Fruit fly (Drosophila melanogaster) whole organism, prepupa: Measurements from ENCODE around the gene CG43219.
A peak's percentile ranks its signal among the peaks of the same experiment; 100 is the strongest.

Experiments
- Blimp-1 ChIP-seq: fragments of 200-800 bp; sonication (Bioruptor generic); optimal IDR thresholded peaks from 3 replicates; lab custom pipeline; 2017; ENCODE audit warnings: missing biosample characterization, missing genetic modification characterization, mild to moderate bottlenecking, moderate library complexity, missing genetic modification reagents
- CG10669 ChIP-seq: fragments of 200-800 bp; sonication (Bioruptor generic); optimal IDR thresholded peaks from 3 replicates; lab custom pipeline; 2018; ENCODE audit warnings: missing biosample characterization, mild to moderate bottlenecking, missing genetic modification characterization, moderate library complexity
- CG11294 ChIP-seq: fragments of 200-800 bp; sonication (Bioruptor generic); IDR thresholded peaks from 2 replicates; pipeline ENCODE4 v1.3.6; 2022; ENCODE audit warnings: missing biosample characterization, missing genetic modification characterization
- CG11762 ChIP-seq: fragments of 200-800 bp; sonication (Bioruptor generic); optimal IDR thresholded peaks from 3 replicates; lab custom pipeline; 2016; ENCODE audit warnings: missing biosample characterization, missing genetic modification characterization; ENCODE audit not compliant: insufficient read depth
- CG11902 ChIP-seq: fragments of 200-800 bp; sonication (Bioruptor generic); optimal IDR thresholded peaks from 3 replicates; lab custom pipeline; 2016; ENCODE audit warnings: missing biosample characterization, missing genetic modification characterization
- CG15336 ChIP-seq: fragments of 200-800 bp; sonication (Bioruptor generic); IDR thresholded peaks from 2 replicates; pipeline ENCODE4 v1.3.6; 2022; ENCODE audit warnings: missing biosample characterization, missing genetic modification characterization
- CG16779 ChIP-seq: fragments of 200-800 bp; sonication (Bioruptor generic); optimal IDR thresholded peaks from 3 replicates; lab custom pipeline; 2017; ENCODE audit warnings: missing biosample characterization, mild to moderate bottlenecking, missing genetic modification characterization
- CG3032 ChIP-seq: fragments of 200-800 bp; optimal IDR thresholded peaks from 2 replicates; lab custom pipeline; 2019; ENCODE audit warnings: missing biosample characterization, mild to moderate bottlenecking, missing genetic modification characterization, moderate library complexity
- CG31627 ChIP-seq: fragments of 200-800 bp; sonication (Bioruptor generic); optimal IDR thresholded peaks from 3 replicates; lab custom pipeline; 2016; ENCODE audit warnings: missing biosample characterization, missing genetic modification characterization
- CG32006 ChIP-seq: fragments of 200-800 bp; sonication (Bioruptor generic); optimal IDR thresholded peaks from 3 replicates; lab custom pipeline; 2017; ENCODE audit warnings: missing biosample characterization, mild to moderate bottlenecking, missing genetic modification characterization
- CG34406 ChIP-seq: fragments of 200-800 bp; sonication (Bioruptor generic); optimal IDR thresholded peaks from 3 replicates; lab custom pipeline; 2016; ENCODE audit warnings: missing biosample characterization, missing genetic modification characterization
- CG3919 ChIP-seq: fragments of 200-800 bp; sonication (Bioruptor generic); optimal IDR thresholded peaks from 3 replicates; lab custom pipeline; 2016; ENCODE audit warnings: missing biosample characterization, missing genetic modification characterization
- CG4318 ChIP-seq: fragments of 200-800 bp; sonication (Bioruptor generic); optimal IDR thresholded peaks from 3 replicates; lab custom pipeline; 2017; ENCODE audit warnings: missing biosample characterization, mild to moderate bottlenecking, missing genetic modification characterization
- CG6163 ChIP-seq: fragments of 200-800 bp; sonication (Bioruptor generic); IDR thresholded peaks from 3 replicates; pipeline ENCODE4 v1.3.6; 2022; ENCODE audit warnings: missing biosample characterization, missing genetic modification characterization
- CG6276 ChIP-seq: fragments of 200-800 bp; sonication (Bioruptor generic); optimal IDR thresholded peaks from 2 replicates; lab custom pipeline; 2017; ENCODE audit warnings: missing biosample characterization, mild to moderate bottlenecking, missing genetic modification characterization
- CG6792 ChIP-seq: fragments of 200-800 bp; sonication (Bioruptor generic); optimal IDR thresholded peaks from 3 replicates; lab custom pipeline; 2016; ENCODE audit warnings: missing biosample characterization, missing genetic modification characterization
- CG6808 ChIP-seq: fragments of 200-800 bp; sonication (Bioruptor generic); optimal IDR thresholded peaks from 3 replicates; lab custom pipeline; 2017; ENCODE audit warnings: missing biosample characterization, missing genetic modification characterization, mild to moderate bottlenecking, moderate library complexity, missing genetic modification reagents
- CG7368 ChIP-seq: fragments of 200-800 bp; sonication (Bioruptor generic); optimal IDR thresholded peaks from 3 replicates; lab custom pipeline; 2016; ENCODE audit warnings: missing biosample characterization, missing genetic modification characterization
- CG8319 ChIP-seq: fragments of 200-800 bp; sonication (Bioruptor generic); optimal IDR thresholded peaks from 3 replicates; lab custom pipeline; 2016; ENCODE audit warnings: missing biosample characterization, missing genetic modification characterization
- CG8632 ChIP-seq: fragments of 200-800 bp; sonication (Bioruptor generic); optimal IDR thresholded peaks from 3 replicates; lab custom pipeline; 2016; ENCODE audit warnings: missing biosample characterization, missing genetic modification characterization
- CG9139 ChIP-seq: fragments of 200-800 bp; sonication (Bioruptor generic); optimal IDR thresholded peaks from 3 replicates; lab custom pipeline; 2017; ENCODE audit warnings: missing biosample characterization, mild to moderate bottlenecking, missing genetic modification characterization
- Eip75B ChIP-seq: fragments of 200-800 bp; sonication (Bioruptor generic); optimal IDR thresholded peaks from 3 replicates; lab custom pipeline; 2016; ENCODE audit warnings: missing biosample characterization, missing genetic modification characterization
- Eip93F ChIP-seq: fragments of 200-800 bp; sonication (Bioruptor generic); optimal IDR thresholded peaks from 2 replicates; lab custom pipeline; 2016; ENCODE audit warnings: missing biosample characterization, mild to moderate bottlenecking, missing genetic modification characterization
- Ets21C ChIP-seq: fragments of 200-800 bp; sonication (Bioruptor generic); optimal IDR thresholded peaks from 3 replicates; lab custom pipeline; 2016; ENCODE audit warnings: missing biosample characterization, missing genetic modification characterization
- Ets96B ChIP-seq: fragments of 200-800 bp; optimal IDR thresholded peaks from 2 replicates; lab custom pipeline; 2019; ENCODE audit warnings: missing biosample characterization, mild to moderate bottlenecking, missing genetic modification characterization, moderate library complexity
- Gug ChIP-seq: fragments of 200-800 bp; sonication (Bioruptor generic); IDR thresholded peaks from 2 replicates; pipeline ENCODE4 v1.3.6; 2022; ENCODE audit warnings: missing biosample characterization, missing genetic modification characterization
- Hr4 ChIP-seq: fragments of 200-800 bp; sonication (Bioruptor generic); optimal IDR thresholded peaks from 3 replicates; lab custom pipeline; 2016; ENCODE audit warnings: missing biosample characterization, missing genetic modification characterization
- Lpt ChIP-seq: fragments of 200-800 bp; sonication (Bioruptor generic); optimal IDR thresholded peaks from 3 replicates; lab custom pipeline; 2016; ENCODE audit warnings: missing biosample characterization, missing genetic modification characterization
- Met ChIP-seq: fragments of 200-800 bp; sonication (Bioruptor generic); optimal IDR thresholded peaks from 3 replicates; lab custom pipeline; 2016; ENCODE audit warnings: missing biosample characterization, missing genetic modification characterization
- OdsH ChIP-seq: fragments of 200-800 bp; sonication (Bioruptor generic); optimal IDR thresholded peaks from 3 replicates; lab custom pipeline; 2016; ENCODE audit warnings: missing biosample characterization, missing genetic modification characterization
- Smox ChIP-seq: fragments of 200-800 bp; sonication (Bioruptor generic); optimal IDR thresholded peaks from 3 replicates; lab custom pipeline; 2016; ENCODE audit warnings: missing biosample characterization, missing genetic modification characterization
- Sox14 ChIP-seq: fragments of 200-800 bp; sonication (Bioruptor generic); optimal IDR thresholded peaks from 3 replicates; lab custom pipeline; 2016; ENCODE audit warnings: missing biosample characterization, missing genetic modification characterization
- achi ChIP-seq: fragments of 200-800 bp; sonication (Bioruptor generic); optimal IDR thresholded peaks from 3 replicates; lab custom pipeline; 2016; ENCODE audit warnings: missing biosample characterization, missing genetic modification characterization
- acj6 ChIP-seq: fragments of 200-800 bp; sonication (Bioruptor generic); optimal IDR thresholded peaks from 3 replicates; lab custom pipeline; 2016; ENCODE audit warnings: missing biosample characterization, missing genetic modification characterization
- cyc ChIP-seq: fragments of 200-800 bp; sonication (Bioruptor generic); optimal IDR thresholded peaks from 3 replicates; lab custom pipeline; 2016; ENCODE audit warnings: missing biosample characterization, missing genetic modification characterization
- dac ChIP-seq: fragments of 200-800 bp; sonication (Bioruptor generic); optimal IDR thresholded peaks from 2 replicates; lab custom pipeline; 2017; ENCODE audit warnings: missing biosample characterization, mild to moderate bottlenecking, missing genetic modification characterization
- dsx ChIP-seq: fragments of 200-800 bp; optimal IDR thresholded peaks from 3 replicates; lab custom pipeline; 2019; ENCODE audit warnings: missing biosample characterization, mild to moderate bottlenecking, missing genetic modification characterization, moderate library complexity; ENCODE audit not compliant: poor library complexity, severe bottlenecking
- eg ChIP-seq: fragments of 200-800 bp; sonication (Bioruptor generic); IDR thresholded peaks from 3 replicates; pipeline ENCODE4 v1.3.6; 2022; ENCODE audit warnings: missing biosample characterization, missing genetic modification characterization
- fd59A ChIP-seq: fragments of 200-800 bp; sonication (Bioruptor generic); optimal IDR thresholded peaks from 2 replicates; lab custom pipeline; 2017; ENCODE audit warnings: missing biosample characterization, mild to moderate bottlenecking, missing genetic modification characterization, missing genetic modification reagents
- fd85E ChIP-seq: fragments of 200-800 bp; sonication (Bioruptor generic); optimal IDR thresholded peaks from 3 replicates; lab custom pipeline; 2016; ENCODE audit warnings: missing biosample characterization, missing genetic modification characterization
- fkh ChIP-seq: fragments of 200-800 bp; sonication (Bioruptor generic); optimal IDR thresholded peaks from 3 replicates; lab custom pipeline; 2017; ENCODE audit warnings: missing biosample characterization, mild to moderate bottlenecking, missing genetic modification characterization, moderate library complexity
- net ChIP-seq: fragments of 200-800 bp; sonication (Bioruptor generic); optimal IDR thresholded peaks from 3 replicates; lab custom pipeline; 2016; ENCODE audit warnings: missing biosample characterization, missing genetic modification characterization
- pdm3 ChIP-seq: fragments of 200-800 bp; sonication (Bioruptor generic); optimal IDR thresholded peaks from 3 replicates; lab custom pipeline; 2016; ENCODE audit warnings: missing biosample characterization, missing genetic modification characterization
- salr ChIP-seq, 2 experiments: fragments of 200-800 bp; sonication (Bioruptor generic); optimal IDR thresholded peaks; 3 replicates each; lab custom pipeline; 2016 to 2018; ENCODE audit warnings: missing biosample characterization in 2 of 2, missing genetic modification characterization in 2 of 2, mild to moderate bottlenecking in 1 of 2
- ss ChIP-seq, 2 experiments: fragments of 200-800 bp; sonication (Bioruptor generic); optimal IDR thresholded peaks; 2 replicates in 1 of 2; 3 replicates in 1 of 2; lab custom pipeline; 2017 to 2018; ENCODE audit warnings: mild to moderate bottlenecking in 2 of 2, missing biosample characterization in 2 of 2, missing genetic modification characterization in 2 of 2, moderate library complexity in 1 of 2
- svp ChIP-seq: fragments of 200-800 bp; sonication (Bioruptor generic); peaks from one replicate; lab custom pipeline; 2016; ENCODE audit warnings: missing biosample characterization, missing genetic modification characterization
- topi ChIP-seq: fragments of 200-800 bp; sonication (Bioruptor generic); optimal IDR thresholded peaks from 3 replicates; lab custom pipeline; 2016; ENCODE audit warnings: missing biosample characterization, missing genetic modification characterization
- vri ChIP-seq: fragments of 200-800 bp; sonication (Bioruptor generic); optimal IDR thresholded peaks from 3 replicates; lab custom pipeline; 2016; ENCODE audit warnings: missing biosample characterization, mild to moderate bottlenecking, missing genetic modification characterization

The CG43219 gene

dm6 chr3L:21223268-21223667 lies 3.1 kb downstream of the CG43219 start (continued):
- no peak for TF ChIP-seq CG9139 (GFP tag; lab: Kevin White, UChicago)
- TF ChIP-seq acj6 (GFP tag; lab: Kevin White, UChicago): peak; percentile 33
- no peak for TF ChIP-seq CG34406
- TF ChIP-seq Blimp-1 (GFP tag; lab: Kevin White, UChicago): no peak
- no peak for TF ChIP-seq fd85E (GFP tag; lab: Kevin White, UChicago)
- peak; percentile 39 for TF ChIP-seq CG3919 (GFP tag; lab: Kevin White, UChicago)
- TF ChIP-seq CG6276 (GFP tag; lab: Kevin White, UChicago): peak; percentile 61
- TF ChIP-seq Ets96B: peak; percentile 3
- peak; percentile 47 for TF ChIP-seq pdm3 (GFP tag; lab: Kevin White, UChicago)
- TF ChIP-seq CG31627 (GFP tag; lab: Kevin White, UChicago): no peak
- no peak for TF ChIP-seq CG3032
- TF ChIP-seq CG7368 (GFP tag; lab: Kevin White, UChicago): no peak
- TF ChIP-seq, all 60 proteins: peak for 19

DNA sequence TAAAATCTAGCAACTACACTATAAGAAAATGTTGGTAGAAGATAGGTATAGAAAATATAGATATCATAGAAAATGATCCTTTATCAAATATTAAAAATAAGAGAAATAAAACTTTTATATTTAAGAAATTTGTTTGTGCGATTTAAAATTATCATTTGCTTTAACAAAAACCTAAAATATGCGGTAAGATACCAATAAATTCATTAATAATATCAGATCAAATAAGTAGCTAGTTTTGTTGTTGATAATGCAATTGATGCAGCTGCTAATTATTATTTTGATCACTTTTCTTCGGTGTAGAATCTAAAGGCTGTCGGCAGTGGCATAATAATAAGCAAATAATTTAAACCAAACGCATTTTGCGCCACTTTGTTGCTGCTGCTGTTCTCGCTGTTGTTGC lies 4.1 kb downstream of the CG43219 start:
- TF ChIP-seq Gug (GFP tag; lab: Robert Waterston, UW): peak; percentile 56
- TF ChIP-seq CG15336 (GFP tag; lab: Robert Waterston, UW): peak; percentile 86
- no peak for TF ChIP-seq CG11294 (GFP tag; lab: Robert Waterston, UW)
- no peak for TF ChIP-seq CG34406
- TF ChIP-seq Sox14 (GFP tag; lab: Kevin White, UChicago): peak; percentile 8
- no peak for TF ChIP-seq CG6808 (GFP tag; lab: Kevin White, UChicago)
- TF ChIP-seq Ets96B: no peak
- TF ChIP-seq CG31627 (GFP tag; lab: Kevin White, UChicago): no peak
- TF ChIP-seq topi (GFP tag; lab: Kevin White, UChicago): no peak
- no peak for TF ChIP-seq acj6 (GFP tag; lab: Kevin White, UChicago)
- peak; percentile 59 for TF ChIP-seq net
- peak; percentile 53 for TF ChIP-seq OdsH (GFP tag; lab: Kevin White, UChicago)
- TF ChIP-seq CG8319 (GFP tag; lab: Kevin White, UChicago): no peak
- peak; percentile 47; the same call in 2 of the 3 replicates for TF ChIP-seq eg (GFP tag; lab: Robert Waterston, UW)
- no peak for TF ChIP-seq Ets21C
- TF ChIP-seq CG6276 (GFP tag; lab: Kevin White, UChicago): peak; percentile 88
- no peak for TF ChIP-seq Blimp-1 (GFP tag; lab: Kevin White, UChicago)
- peak; percentile 18 for TF ChIP-seq CG11762 (GFP tag; lab: Kevin White, UChicago)
- peak; percentile 91 for TF ChIP-seq CG32006 (GFP tag; lab: Kevin White, UChicago)
- no peak for TF ChIP-seq Eip93F (GFP tag; lab: Kevin White, UChicago)
- TF ChIP-seq dsx: peak; percentile 6
- TF ChIP-seq svp: no peak
- TF ChIP-seq CG3919 (GFP tag; lab: Kevin White, UChicago): peak; percentile 26
- peak; percentile 13 for TF ChIP-seq pdm3 (GFP tag; lab: Kevin White, UChicago)
- no peak for TF ChIP-seq CG6163 (GFP tag; lab: Robert Waterston, UW)
- no peak for TF ChIP-seq vri (GFP tag; lab: Kevin White, UChicago)
- TF ChIP-seq fkh: no peak
- peak; percentile 78 for TF ChIP-seq CG4318 (GFP tag; lab: Kevin White, UChicago)
- no peak for TF ChIP-seq CG6792
- no peak for TF ChIP-seq CG9139 (GFP tag; lab: Kevin White, UChicago)
- TF ChIP-seq Hr4 (GFP tag; lab: Kevin White, UChicago): peak; percentile 68
- no peak for TF ChIP-seq ss (GFP tag; optimal IDR thresholded peaks at IDR 0.05; lab: Kevin White, UChicago)
- TF ChIP-seq fd59A (GFP tag; lab: Kevin White, UChicago): no peak
- no peak for TF ChIP-seq CG16779 (tag; lab: Kevin White, UChicago)
- no peak for TF ChIP-seq CG7368 (GFP tag; lab: Kevin White, UChicago)
- peak; percentile 40 for TF ChIP-seq Lpt (GFP tag; lab: Kevin White, UChicago)
- peak; percentile 25 for TF ChIP-seq dac (GFP tag; lab: Kevin White, UChicago)
- TF ChIP-seq CG10669 (GFP tag; lab: Kevin White, UChicago): no peak
- no peak for TF ChIP-seq Smox (GFP tag; lab: Kevin White, UChicago)
- no peak for TF ChIP-seq cyc (GFP tag; lab: Kevin White, UChicago)
- TF ChIP-seq achi: peak; percentile 38
- TF ChIP-seq CG11902 (GFP tag; lab: Kevin White, UChicago): no peak
- TF ChIP-seq Eip75B: no peak
- TF ChIP-seq fd85E (GFP tag; lab: Kevin White, UChicago): no peak
- TF ChIP-seq CG3032: no peak
- TF ChIP-seq CG8632 (GFP tag; lab: Kevin White, UChicago): no peak
- TF ChIP-seq salr (GFP tag; optimal IDR thresholded peaks at IDR 0.05; lab: Kevin White, UChicago): peak in 1 of 2 experiments; percentile 86
- no peak for TF ChIP-seq Met (GFP tag; lab: Kevin White, UChicago)
